Worm (Caenorhabditis elegans) whole organism, mixed stage, embryonic: ENCODE results near the gene ifb-1.
A peak's percentile ranks its signal among the peaks of the same experiment; 100 is the strongest.

Experiments used
- M03D4.4 ChIP-seq: sonication (generic microtip); optimal IDR thresholded peaks from 2 replicates; lab custom pipeline; 2017; ENCODE audit warnings: mild to moderate bottlenecking, missing genetic modification characterization, missing compliant biosample characterization
- bed-3 ChIP-seq: fragments of 200-800 bp; sonication (Bioruptor generic); optimal IDR thresholded peaks from 3 replicates; lab custom pipeline; 2018; ENCODE audit warnings: mild to moderate bottlenecking, missing genetic modification characterization, moderate library complexity, missing compliant biosample characterization
- blmp-1 ChIP-seq: fragments of 150-350 bp; optimal IDR thresholded peaks from 2 replicates; lab custom pipeline; 2014; ENCODE audit warnings: missing biosample characterization, missing genetic modification characterization
- ceh-39 ChIP-seq: fragments of 150-350 bp; optimal IDR thresholded peaks from 2 replicates; lab custom pipeline; 2014; ENCODE audit warnings: missing biosample characterization, missing genetic modification characterization
- ceh-43 ChIP-seq: fragments of 200-800 bp; sonication (Bioruptor generic); optimal IDR thresholded peaks from 2 replicates; lab custom pipeline; 2018; ENCODE audit warnings: mild to moderate bottlenecking, missing genetic modification characterization, moderate library complexity, missing compliant biosample characterization
- ceh-83 ChIP-seq: fragments of 200-800 bp; sonication (Bioruptor generic); optimal IDR thresholded peaks from 2 replicates; lab custom pipeline; 2018; ENCODE audit warnings: mild to moderate bottlenecking, missing genetic modification characterization, missing compliant biosample characterization
- ces-1 ChIP-seq: fragments of 150-350 bp; optimal IDR thresholded peaks from 2 replicates; lab custom pipeline; 2014; ENCODE audit warnings: missing biosample characterization, missing genetic modification reagents, missing genetic modification characterization
- cnd-1 ChIP-seq: fragments of 200-800 bp; sonication (Bioruptor generic); optimal IDR thresholded peaks from 2 replicates; lab custom pipeline; 2018; ENCODE audit warnings: mild to moderate bottlenecking, missing genetic modification characterization, missing compliant biosample characterization
- drap-1 ChIP-seq: fragments of 200-800 bp; sonication (Bioruptor generic); optimal IDR thresholded peaks from 3 replicates; lab custom pipeline; 2018; ENCODE audit warnings: mild to moderate bottlenecking, missing genetic modification characterization, missing compliant biosample characterization
- elt-1 ChIP-seq: sonication (generic microtip); optimal IDR thresholded peaks from 2 replicates; lab custom pipeline; 2017; ENCODE audit warnings: missing genetic modification characterization, mild to moderate bottlenecking, missing compliant biosample characterization, antibody characterized with exemption, moderate library complexity, borderline replicate concordance; ENCODE audit not compliant: insufficient read depth
- elt-3 ChIP-seq: fragments of 150-350 bp; optimal IDR thresholded peaks from 2 replicates; lab custom pipeline; 2014; ENCODE audit warnings: missing biosample characterization, missing genetic modification characterization
- ham-2 ChIP-seq: fragments of 200-800 bp; sonication (Bioruptor generic); optimal IDR thresholded peaks from 2 replicates; lab custom pipeline; 2018; ENCODE audit warnings: mild to moderate bottlenecking, missing genetic modification characterization, missing compliant biosample characterization
- hlh-1 ChIP-seq: fragments of 150-350 bp; optimal IDR thresholded peaks from 2 replicates; lab custom pipeline; 2014; ENCODE audit warnings: missing biosample characterization, missing genetic modification reagents, missing genetic modification characterization
- lin-13 ChIP-seq: fragments of 150-350 bp; optimal IDR thresholded peaks from 2 replicates; lab custom pipeline; 2014; ENCODE audit warnings: missing biosample characterization, missing genetic modification characterization
- lin-32 ChIP-seq: fragments of 200-800 bp; sonication (Bioruptor generic); optimal IDR thresholded peaks from 2 replicates; lab custom pipeline; 2018; ENCODE audit warnings: mild to moderate bottlenecking, missing genetic modification characterization, missing compliant biosample characterization
- lsy-2 ChIP-seq: fragments of 150-350 bp; optimal IDR thresholded peaks from 2 replicates; lab custom pipeline; 2014; ENCODE audit warnings: missing biosample characterization, missing genetic modification characterization
- mls-2 ChIP-seq: sonication (generic microtip); optimal IDR thresholded peaks from 2 replicates; lab custom pipeline; 2016; ENCODE audit warnings: mild to moderate bottlenecking, missing genetic modification characterization, moderate library complexity, missing compliant biosample characterization
- nhr-12 ChIP-seq: fragments of 150-350 bp; optimal IDR thresholded peaks from 2 replicates; lab custom pipeline; 2014; ENCODE audit warnings: missing biosample characterization, missing genetic modification characterization
- nhr-2 ChIP-seq: fragments of 150-350 bp; optimal IDR thresholded peaks from 2 replicates; lab custom pipeline; 2014; ENCODE audit warnings: missing biosample characterization, missing genetic modification characterization
- nhr-237 ChIP-seq: fragments of 150-350 bp; optimal IDR thresholded peaks from 2 replicates; lab custom pipeline; 2014; ENCODE audit warnings: missing biosample characterization, missing genetic modification characterization
- nhr-28 ChIP-seq: fragments of 150-350 bp; optimal IDR thresholded peaks from 2 replicates; lab custom pipeline; 2014; ENCODE audit warnings: missing biosample characterization, missing genetic modification characterization
- nhr-76 ChIP-seq: sonication (generic microtip); optimal IDR thresholded peaks from 2 replicates; lab custom pipeline; 2017; ENCODE audit warnings: missing biosample characterization, missing genetic modification characterization
- pha-4 ChIP-seq: fragments of 150-350 bp; optimal IDR thresholded peaks from 2 replicates; lab custom pipeline; 2018; ENCODE audit warnings: missing biosample characterization, missing genetic modification reagents, missing genetic modification characterization
- sem-2 ChIP-seq: fragments of 200-800 bp; sonication (Bioruptor generic); optimal IDR thresholded peaks from 2 replicates; lab custom pipeline; 2018; ENCODE audit warnings: mild to moderate bottlenecking, missing genetic modification characterization, missing compliant biosample characterization
- unc-120 ChIP-seq: sonication (generic microtip); optimal IDR thresholded peaks from 2 replicates; lab custom pipeline; 2017; ENCODE audit warnings: missing genetic modification characterization, missing compliant biosample characterization; ENCODE audit not compliant: poor library complexity, severe bottlenecking
- unc-39 ChIP-seq: fragments of 150-350 bp; optimal IDR thresholded peaks from 2 replicates; lab custom pipeline; 2014; ENCODE audit warnings: missing biosample characterization, missing genetic modification characterization
- unc-62 ChIP-seq: fragments of 150-350 bp; optimal IDR thresholded peaks from 2 replicates; lab custom pipeline; 2014; ENCODE audit warnings: missing biosample characterization, missing genetic modification reagents, missing genetic modification characterization
- zip-8 ChIP-seq: fragments of 150-350 bp; optimal IDR thresholded peaks from 2 replicates; lab custom pipeline; 2014; ENCODE audit warnings: missing biosample characterization, missing genetic modification characterization
- ztf-11 ChIP-seq: fragments of 150-350 bp; optimal IDR thresholded peaks from 2 replicates; lab custom pipeline; 2014; ENCODE audit warnings: missing biosample characterization, missing genetic modification characterization

The ifb-1 gene

ce11 chrII:5781935-5782921 is 16.8 kb downstream of the ifb-1 start, which contains the start of gene K05F1.6 (continued):
- TF ChIP-seq lsy-2 (tag; lab: Kevin White, UChicago) (no peak), pha-4 (tag; lab: Kevin White, UChicago) (peak; percentile 16)

ce11 chrII:5785504-5785903 is 20.1 kb downstream of the ifb-1 start:
- TF ChIP-seq nhr-237 = no peak
- no peak for TF ChIP-seq nhr-2
- TF ChIP-seq unc-120 (tag; lab: Kevin White, UChicago) = no peak
- no peak for TF ChIP-seq ham-2 (GFP tag; lab: Kevin White, UChicago)
- no peak for TF ChIP-seq nhr-76 (tag; lab: Kevin White, UChicago)
- no peak for TF ChIP-seq zip-8 (tag; lab: Kevin White, UChicago)
- TF ChIP-seq lin-32 (GFP tag; lab: Kevin White, UChicago) = no peak
- TF ChIP-seq elt-3 (tag; lab: Kevin White, UChicago) = no peak
- TF ChIP-seq mls-2 (tag; lab: Kevin White, UChicago) = no peak
- no peak for TF ChIP-seq hlh-1 (tag; lab: Kevin White, UChicago)
- no peak for TF ChIP-seq nhr-28 (tag; lab: Kevin White, UChicago)
- TF ChIP-seq unc-62 (GFP tag; lab: Kevin White, UChicago) = no peak
- TF ChIP-seq nhr-12 = no peak
- TF ChIP-seq ces-1 (GFP tag; lab: Kevin White, UChicago) = no peak
- TF ChIP-seq unc-39 (tag; lab: Kevin White, UChicago) = no peak
- TF ChIP-seq ceh-43 (GFP tag; lab: Kevin White, UChicago) = no peak
- no peak for TF ChIP-seq lin-13 (tag; lab: Kevin White, UChicago)
- no peak for TF ChIP-seq blmp-1 (tag; lab: Kevin White, UChicago)

ce11 chrII:5788815-5789214 is 23.4 kb downstream of the ifb-1 start, which contains the start of gene K05F1.13:
Gene K05F1.13, plus strand, starts transcription at chrII:5789115.
- TF ChIP-seq unc-120 (tag; lab: Kevin White, UChicago) = no peak
- no peak for TF ChIP-seq nhr-28 (tag; lab: Kevin White, UChicago)
- no peak for TF ChIP-seq elt-1 (tag; lab: Kevin White, UChicago)
- TF ChIP-seq nhr-2 = no peak
- TF ChIP-seq lin-13 (tag; lab: Kevin White, UChicago) = no peak
- no peak for TF ChIP-seq cnd-1 (tag; lab: Kevin White, UChicago)
- no peak for TF ChIP-seq M03D4.4 (tag; lab: Kevin White, UChicago)
- no peak for TF ChIP-seq zip-8 (tag; lab: Kevin White, UChicago)
- no peak for TF ChIP-seq ham-2 (GFP tag; lab: Kevin White, UChicago)
- TF ChIP-seq nhr-76 (tag; lab: Kevin White, UChicago) = no peak
- no peak for TF ChIP-seq pha-4 (tag; lab: Kevin White, UChicago)
- TF ChIP-seq drap-1 (GFP tag; lab: Kevin White, UChicago) = no peak
- TF ChIP-seq bed-3 (GFP tag; lab: Kevin White, UChicago) = no peak
- TF ChIP-seq sem-2 (GFP tag; lab: Kevin White, UChicago) = no peak
- TF ChIP-seq lin-32 (GFP tag; lab: Kevin White, UChicago) = no peak
- no peak for TF ChIP-seq mls-2 (tag; lab: Kevin White, UChicago)
- no peak for TF ChIP-seq ceh-83
- no peak for TF ChIP-seq lsy-2 (tag; lab: Kevin White, UChicago)

ce11 chrII:5790313-5790773 is 24.9 kb downstream of the ifb-1 start, which contains the start of gene lect-2:
Gene lect-2, plus strand, starts transcription at chrII:5790723.
- TF ChIP-seq ceh-39 (tag; lab: Kevin White, UChicago) (no peak), hlh-1 (tag; lab: Kevin White, UChicago) (peak; percentile 94), nhr-2 (peak; percentile 35), unc-62 (GFP tag; lab: Kevin White, UChicago) (peak; percentile 28), elt-1 (tag; lab: Kevin White, UChicago) (peak; percentile 84), unc-120 (tag; lab: Kevin White, UChicago) (peak; percentile 6), ztf-11 (tag; lab: Kevin White, UChicago) (no peak)
- TF ChIP-seq, all 35 proteins: peak for 5
